Worm (Caenorhabditis elegans): ENCODE data around the gene F14B8.4.

DNA sequence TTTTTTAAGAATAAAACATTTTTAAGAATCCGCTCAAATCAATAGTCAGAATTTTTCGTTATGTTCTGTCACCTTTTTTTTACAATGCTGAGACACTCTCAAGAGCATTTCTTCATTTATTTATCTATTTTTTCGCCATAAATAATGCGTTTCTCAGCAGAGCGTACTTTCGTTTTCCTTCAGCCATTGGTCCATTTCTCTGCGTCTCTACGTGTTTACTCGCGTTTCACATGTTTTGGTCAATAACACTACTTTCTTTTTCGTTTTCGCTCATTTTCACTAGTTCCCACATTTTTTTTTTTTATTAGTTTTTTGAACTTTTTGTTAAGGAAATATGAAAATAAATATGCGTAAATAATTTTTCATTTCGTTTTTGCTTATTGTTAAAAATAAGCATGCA is 34.7 kb upstream of the F14B8.4 start:
- TF ChIP-seq lin-29 (GFP tag; IDR thresholded peaks at IDR 0.05) (no peak), nhr-76 (tag; optimal IDR thresholded peaks at IDR 0.05) (no peak), lin-13 (GFP tag; optimal IDR thresholded peaks at IDR 0.05) (no peak)
